Worm (Caenorhabditis elegans): Measurements from ENCODE around the gene F18E9.4.

F18E9.4 gene

DNA sequence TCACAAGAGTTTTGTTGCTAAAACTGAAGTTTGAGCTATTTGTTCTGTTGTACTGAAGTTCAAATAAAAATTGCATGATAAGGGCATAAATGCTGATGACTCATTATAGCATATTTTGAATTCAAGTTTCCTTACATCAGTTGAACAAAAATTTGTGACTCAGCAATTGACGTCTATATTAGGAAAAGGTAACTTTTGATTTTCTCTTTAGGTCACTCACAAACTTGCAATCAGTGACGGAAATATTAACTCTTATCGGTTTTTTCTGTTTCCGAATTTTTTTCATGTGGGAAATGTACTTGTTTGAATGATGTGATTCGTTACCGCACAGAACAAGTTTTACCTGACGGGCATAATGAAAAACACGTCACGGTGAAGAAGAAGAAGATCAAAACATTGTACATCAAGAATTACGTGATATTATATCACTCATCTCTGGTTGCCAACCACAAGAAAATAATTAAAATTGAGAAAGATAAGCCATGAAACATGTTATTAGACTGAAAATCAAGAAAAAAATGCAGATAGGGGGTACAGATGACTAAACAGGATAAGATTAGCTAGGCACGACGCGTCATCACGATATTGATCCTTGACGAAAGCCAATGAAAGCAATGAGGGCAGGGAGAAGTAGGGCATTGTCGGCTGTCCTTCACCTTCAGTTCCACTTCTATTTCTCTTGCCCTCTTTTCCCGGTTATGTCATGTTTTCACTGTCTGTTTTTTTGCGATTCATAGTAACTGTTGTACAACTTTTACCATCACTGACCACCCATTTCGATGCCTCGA is 16.5 kb upstream of the F18E9.4 start:
- peak; percentile 49 for TF ChIP-seq elt-2 (tag; optimal IDR thresholded peaks at IDR 0.05)
- TF ChIP-seq elt-3 (tag; optimal IDR thresholded peaks at IDR 0.05), result peak in 1 of 3 experiments; percentile 66
- peak; percentile 60 for TF ChIP-seq pqm-1 (tag; optimal IDR thresholded peaks at IDR 0.05)
- TF ChIP-seq zag-1 (tag; optimal IDR thresholded peaks at IDR 0.05), result no peak
- TF ChIP-seq fkh-10 (GFP tag; optimal IDR thresholded peaks at IDR 0.05), result no peak
- peak; percentile 49 for TF ChIP-seq jun-1 (tag; optimal IDR thresholded peaks at IDR 0.05)
- TF ChIP-seq elt-1 (tag; optimal IDR thresholded peaks at IDR 0.05), result peak; percentile 62
- peak; percentile 4 for TF ChIP-seq nhr-43 (tag; optimal IDR thresholded peaks at IDR 0.05; ENCODE audit: poor library complexity, severe bottlenecking)

DNA sequence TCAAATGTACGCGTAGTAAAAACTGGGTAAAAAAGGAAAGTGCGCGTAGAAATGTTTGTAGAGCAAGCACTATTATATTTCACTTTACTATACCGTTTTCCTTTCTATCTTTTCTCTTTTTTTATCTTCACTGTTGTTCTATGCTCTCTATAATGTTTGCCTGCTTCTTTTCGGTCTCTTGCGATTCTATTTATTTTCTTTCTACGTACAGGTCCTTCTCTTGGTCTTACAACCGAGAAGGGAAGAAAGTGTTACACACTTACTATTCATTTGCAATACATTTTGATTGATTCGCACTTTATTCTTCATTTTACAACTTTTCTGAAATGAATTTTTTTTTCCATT is 15.9 kb upstream of the F18E9.4 start:
- no peak for TF ChIP-seq ztf-11 (tag; optimal IDR thresholded peaks at IDR 0.05)
- no peak for TF ChIP-seq ZK546.5 (tag; optimal IDR thresholded peaks at IDR 0.05)
- no peak for TF ChIP-seq snpc-4 (tag; optimal IDR thresholded peaks at IDR 0.05)
- no peak for TF ChIP-seq fkh-10 (GFP tag; optimal IDR thresholded peaks at IDR 0.05)
- no peak for TF ChIP-seq ceh-28 (tag; optimal IDR thresholded peaks at IDR 0.05)
- TF ChIP-seq lsy-12 (tag; optimal IDR thresholded peaks at IDR 0.05), result no peak
- TF ChIP-seq nhr-67 (tag; optimal IDR thresholded peaks at IDR 0.05), result no peak
- no peak for TF ChIP-seq nhr-23 (tag; optimal IDR thresholded peaks at IDR 0.05)
- no peak for TF ChIP-seq mml-1 (tag; optimal IDR thresholded peaks at IDR 0.05)
- TF ChIP-seq pha-4 (tag; optimal IDR thresholded peaks at IDR 0.05), result peak; percentile 89
- no peak for TF ChIP-seq skn-1 (tag; optimal IDR thresholded peaks at IDR 0.05)
- no peak for TF ChIP-seq nhr-12 (tag; optimal IDR thresholded peaks at IDR 0.05)
- TF ChIP-seq sea-2 (GFP tag; optimal IDR thresholded peaks at IDR 0.05), result no peak
- TF ChIP-seq fkh-2 (tag; optimal IDR thresholded peaks at IDR 0.05), result no peak
- peak; percentile 23 for TF ChIP-seq elt-2 (tag; optimal IDR thresholded peaks at IDR 0.05)

DNA sequence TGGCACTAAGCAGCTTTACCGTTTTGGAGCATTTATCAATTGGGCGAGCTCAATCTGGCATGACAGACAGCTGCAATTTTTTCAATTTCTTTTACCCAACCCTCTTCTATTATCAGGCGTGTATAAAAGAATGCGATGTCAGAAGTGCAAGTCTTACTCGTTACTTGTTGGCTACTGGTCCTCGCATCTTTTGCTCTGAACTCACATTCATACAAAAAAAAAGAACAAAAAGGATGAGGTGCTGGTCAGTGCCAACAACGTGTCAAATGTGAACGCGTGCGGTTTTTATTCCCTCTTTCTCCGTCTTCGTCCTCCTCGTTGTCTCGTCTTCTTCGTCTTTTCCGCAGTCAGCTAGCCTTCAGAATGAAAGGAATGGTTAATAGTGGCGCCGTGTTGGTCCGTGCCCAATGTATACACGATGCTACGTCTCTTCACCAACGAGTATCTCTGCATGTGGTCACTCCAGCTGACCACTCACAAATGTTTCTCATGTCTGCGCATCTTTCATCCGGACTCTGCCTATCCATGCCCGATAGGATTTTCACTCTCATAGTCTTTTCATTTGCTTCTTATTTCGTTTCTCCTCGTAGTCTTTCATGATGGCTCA is 14.4 kb upstream of the F18E9.4 start:
- TF ChIP-seq jun-1 (tag; optimal IDR thresholded peaks at IDR 0.05) (no peak), nfya-1 (tag; optimal IDR thresholded peaks at IDR 0.05; ENCODE audit: insufficient read depth) (peak; percentile 84), ceh-82 (tag; optimal IDR thresholded peaks at IDR 0.05) (no peak), unc-62 (GFP tag; optimal IDR thresholded peaks at IDR 0.05) (no peak), elt-1 (tag; optimal IDR thresholded peaks at IDR 0.05) (no peak), hmg-11 (tag; optimal IDR thresholded peaks at IDR 0.05) (peak; percentile 44), fkh-2 (tag; optimal IDR thresholded peaks at IDR 0.05) (no peak), ama-1 (optimal IDR thresholded peaks at IDR 0.05) (no peak), ceh-28 (tag; optimal IDR thresholded peaks at IDR 0.05) (no peak), ceh-16 (tag; optimal IDR thresholded peaks at IDR 0.05) (no peak), ztf-11 (tag; optimal IDR thresholded peaks at IDR 0.05) (no peak), fos-1 (tag; optimal IDR thresholded peaks at IDR 0.05) (no peak), lin-39 (tag; optimal IDR thresholded peaks at IDR 0.05) (peak; percentile 67), nhr-12 (tag; optimal IDR thresholded peaks at IDR 0.05) (no peak), lsy-12 (tag; optimal IDR thresholded peaks at IDR 0.05) (no peak), fkh-10 (GFP tag; optimal IDR thresholded peaks at IDR 0.05) (no peak), nhr-76 (tag; optimal IDR thresholded peaks at IDR 0.05) (no peak), lin-15B (tag; optimal IDR thresholded peaks at IDR 0.05) (no peak), nhr-43 (tag; optimal IDR thresholded peaks at IDR 0.05; ENCODE audit: poor library complexity, severe bottlenecking) (no peak), mml-1 (tag; optimal IDR thresholded peaks at IDR 0.05) (no peak), nhr-28 (tag; optimal IDR thresholded peaks at IDR 0.05) (no peak), mdl-1 (tag; optimal IDR thresholded peaks at IDR 0.05) (no peak), nhr-23 (tag; optimal IDR thresholded peaks at IDR 0.05) (peak; percentile 2), egl-27 (tag; optimal IDR thresholded peaks at IDR 0.05) (no peak), unc-39 (tag; optimal IDR thresholded peaks at IDR 0.05) (no peak), nhr-237 (tag; optimal IDR thresholded peaks at IDR 0.05) (no peak), ZK546.5 (tag; optimal IDR thresholded peaks at IDR 0.05) (no peak), sea-2 (GFP tag; optimal IDR thresholded peaks at IDR 0.05) (peak; percentile 4), egl-5 (tag; optimal IDR thresholded peaks at IDR 0.05) (no peak), ztf-4 (tag; optimal IDR thresholded peaks at IDR 0.05) (no peak)
